Worm (Caenorhabditis elegans): ENCODE data around the gene bus-1.

Gene bus-1

ce11 chrV:9051100-9051499 lies 26.5 kb upstream of the bus-1 start, which contains the start of gene C25E10.7:
C25E10.7 (minus strand) TSS chrV:9051200.
- TF ChIP-seq dao-5 (tag; optimal IDR thresholded peaks at IDR 0.05): no peak
- TF ChIP-seq W03F9.2 (tag; optimal IDR thresholded peaks at IDR 0.05): no peak
- no peak for TF ChIP-seq him-1 (tag; optimal IDR thresholded peaks at IDR 0.05)

- no peak for TF ChIP-seq W03F9.2 (tag; optimal IDR thresholded peaks at IDR 0.05)
These were observed 24.7 kb upstream of the bus-1 start for ce11 chrV:9049271-9049670.

DNA sequence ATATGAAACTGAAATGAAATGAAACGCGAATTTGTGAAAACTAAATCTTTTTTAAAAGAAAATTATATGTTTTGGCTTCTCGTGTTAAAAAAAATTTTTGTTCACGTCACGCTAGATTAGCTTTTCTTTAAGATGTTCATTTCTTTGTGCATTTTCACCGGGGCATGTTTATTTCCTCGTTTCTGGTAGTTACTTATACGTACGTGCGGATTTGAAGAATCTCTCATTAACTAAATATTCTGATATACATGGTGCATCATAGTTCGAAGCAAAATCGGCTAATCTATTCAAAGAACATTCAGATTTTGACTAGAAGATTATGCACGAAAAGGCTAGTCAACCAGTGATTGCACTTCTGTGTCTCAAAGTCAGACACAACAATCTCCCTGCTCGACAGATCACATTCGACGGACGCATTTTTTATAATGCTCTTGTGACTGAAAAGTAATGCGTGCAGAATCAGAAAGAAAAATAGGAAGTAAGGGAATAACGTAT lies 23.0 kb upstream of the bus-1 start, which contains the start of gene C25E10.17:
TSS of gene C25E10.17 (minus strand) at position 51 of the 495 bp plus-strand sequence.
- TF ChIP-seq W03F9.2 (tag; optimal IDR thresholded peaks at IDR 0.05) (no peak), dao-5 (tag; optimal IDR thresholded peaks at IDR 0.05) (no peak)

DNA sequence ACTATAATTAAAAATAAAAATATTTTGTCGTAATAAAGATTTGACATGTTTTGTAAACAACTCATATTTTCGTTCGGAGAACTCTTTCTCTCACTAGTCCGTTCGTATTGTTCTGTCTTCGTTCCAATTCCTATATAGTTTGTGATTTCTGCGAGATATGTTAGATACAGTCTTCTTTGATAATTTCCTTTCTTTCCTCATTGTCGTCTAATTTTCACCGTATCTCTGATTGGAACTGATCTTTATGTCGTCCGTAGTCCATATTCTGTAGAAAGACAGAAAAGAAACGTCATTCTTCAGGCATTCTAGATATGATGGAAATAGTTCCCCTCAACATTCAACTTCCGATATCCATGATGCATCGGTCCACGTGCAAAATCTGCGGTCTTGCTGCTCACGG lies 20.3 kb upstream of the bus-1 start, which contains the start of gene nhr-30:
TSS of gene nhr-30 (plus strand) at position 301 of the 400 bp plus-strand sequence.
- TF ChIP-seq dao-5 (tag; optimal IDR thresholded peaks at IDR 0.05): no peak
- TF ChIP-seq W03F9.2 (tag; optimal IDR thresholded peaks at IDR 0.05): no peak
- TF ChIP-seq him-1 (tag; optimal IDR thresholded peaks at IDR 0.05): no peak

DNA sequence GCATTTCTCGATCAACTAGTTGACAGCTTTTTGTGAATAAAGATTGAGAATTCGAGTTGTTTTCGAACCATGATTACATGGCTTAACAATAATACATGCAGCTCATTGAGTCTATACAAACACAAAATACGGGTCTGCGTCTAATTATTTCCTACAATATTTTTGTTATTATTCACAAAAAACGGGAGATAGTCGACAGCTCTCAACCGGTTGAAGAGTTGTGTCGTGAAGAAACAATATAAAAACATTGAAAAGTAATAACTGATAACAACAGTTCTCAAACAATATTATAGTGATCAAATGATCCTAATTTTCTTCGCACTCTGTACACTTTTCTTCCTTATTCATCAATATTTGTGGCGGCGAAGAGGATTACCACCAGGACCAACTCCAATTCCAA lies 16.4 kb upstream of the bus-1 start, which contains the start of gene cyp-33B1:
TSS of gene cyp-33B1 (plus strand) at position 301 of the 400 bp plus-strand sequence.
- no peak for TF ChIP-seq W03F9.2 (tag; optimal IDR thresholded peaks at IDR 0.05)
- no peak for TF ChIP-seq him-1 (tag; optimal IDR thresholded peaks at IDR 0.05)
- TF ChIP-seq dao-5 (tag; optimal IDR thresholded peaks at IDR 0.05): no peak

DNA sequence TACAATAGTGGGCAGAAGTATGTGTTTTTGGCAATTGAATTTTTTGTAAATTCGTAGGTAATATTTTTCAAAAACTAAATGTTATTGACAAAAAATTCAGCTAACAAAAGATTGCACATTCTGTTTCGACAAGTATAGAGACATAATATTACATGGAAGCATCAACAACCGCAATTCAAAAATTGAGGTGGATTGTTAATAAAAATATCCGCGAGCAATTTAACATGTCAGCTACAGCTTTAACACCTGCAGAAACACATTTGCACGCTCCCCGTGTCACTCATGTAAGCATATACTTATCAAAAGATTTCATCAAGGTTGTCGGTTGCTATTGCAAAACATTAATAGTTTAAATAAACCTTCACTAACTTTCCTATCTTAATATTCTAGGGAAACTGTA lies 11.1 kb upstream of the bus-1 start, which contains the start of gene srsx-34:
TSS of gene srsx-34 (plus strand) at position 301 of the 400 bp plus-strand sequence.
- TF ChIP-seq him-1 (tag; optimal IDR thresholded peaks at IDR 0.05) (no peak), dao-5 (tag; optimal IDR thresholded peaks at IDR 0.05) (no peak), W03F9.2 (tag; optimal IDR thresholded peaks at IDR 0.05) (no peak)

ce11 chrV:9033267-9033666 lies 8.7 kb upstream of the bus-1 start, which contains the start of gene C25E10.4:
C25E10.4 (plus strand) TSS chrV:9033567.
- TF ChIP-seq dao-5 (tag; optimal IDR thresholded peaks at IDR 0.05) (no peak), W03F9.2 (tag; optimal IDR thresholded peaks at IDR 0.05) (no peak), him-1 (tag; optimal IDR thresholded peaks at IDR 0.05) (no peak)

DNA sequence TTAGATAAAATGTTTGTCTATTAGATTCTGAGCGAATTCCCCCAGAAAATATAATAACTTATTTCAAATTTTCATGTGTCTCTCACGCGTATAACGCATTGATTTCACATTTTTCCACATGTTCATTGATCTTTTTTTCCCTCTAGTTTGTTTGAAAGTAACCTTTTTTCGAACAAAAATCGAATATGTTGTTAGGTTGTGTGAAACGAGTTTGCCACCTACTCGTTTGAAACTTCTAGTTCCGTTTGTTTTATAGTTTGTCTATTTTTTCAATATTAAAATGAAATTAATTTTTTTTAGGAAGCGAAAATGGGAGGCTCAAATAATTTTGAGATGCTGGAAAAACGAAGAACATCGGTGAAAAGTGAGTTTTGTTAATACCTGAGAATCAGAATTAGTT lies 5.6 kb upstream of the bus-1 start, which contains the start of gene C25E10.5:
TSS of gene C25E10.5 (plus strand) at position 301 of the 400 bp plus-strand sequence.
- TF ChIP-seq dao-5 (tag; optimal IDR thresholded peaks at IDR 0.05): no peak
- TF ChIP-seq W03F9.2 (tag; optimal IDR thresholded peaks at IDR 0.05): no peak
- TF ChIP-seq him-1 (tag; optimal IDR thresholded peaks at IDR 0.05): no peak

DNA sequence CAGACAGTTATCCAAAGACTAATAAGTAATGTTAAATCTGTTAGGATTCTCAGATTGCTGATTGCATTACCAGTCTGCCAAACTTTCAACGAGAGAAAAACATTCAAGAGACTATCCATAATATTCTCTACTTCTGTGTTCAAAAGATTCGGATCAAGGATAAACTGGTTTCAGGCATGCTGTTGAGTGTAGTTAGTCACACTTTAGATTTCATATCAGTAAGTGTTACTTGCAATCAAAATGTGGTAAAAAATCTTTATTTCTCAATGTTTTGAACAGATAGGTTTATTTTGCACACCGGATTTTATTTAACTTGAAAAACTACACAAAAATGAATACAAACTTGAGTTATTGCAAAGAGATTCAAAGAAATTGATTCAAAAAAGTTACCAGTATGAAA lies 2.5 kb downstream of the bus-1 start, which contains the start of gene oac-41:
TSS of gene oac-41 (minus strand) at position 101 of the 400 bp plus-strand sequence.
- no peak for TF ChIP-seq dao-5 (tag; optimal IDR thresholded peaks at IDR 0.05)
- TF ChIP-seq him-1 (tag; optimal IDR thresholded peaks at IDR 0.05): no peak
- TF ChIP-seq W03F9.2 (tag; optimal IDR thresholded peaks at IDR 0.05): no peak

DNA sequence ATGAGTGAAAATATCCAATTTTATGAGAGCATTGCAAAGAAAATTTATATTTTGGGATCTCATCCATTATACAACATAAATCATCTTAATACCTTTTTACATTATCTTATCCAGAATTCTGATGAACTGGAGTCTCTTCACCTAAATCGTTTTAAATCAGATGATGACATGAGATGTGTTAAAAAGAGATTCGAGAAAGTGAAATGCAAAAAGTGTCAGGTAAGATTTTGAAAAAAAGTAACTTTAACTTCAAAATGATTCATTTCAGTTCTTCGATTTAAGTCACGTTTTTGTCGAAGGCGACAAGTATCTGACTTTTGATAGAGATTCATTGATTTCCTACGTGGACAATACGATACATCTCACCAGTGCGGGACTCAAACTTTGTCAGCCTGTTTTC lies 5.7 kb downstream of the bus-1 start:
- TF ChIP-seq W03F9.2 (tag; optimal IDR thresholded peaks at IDR 0.05): no peak
- TF ChIP-seq him-1 (tag; optimal IDR thresholded peaks at IDR 0.05): no peak
- no peak for TF ChIP-seq dao-5 (tag; optimal IDR thresholded peaks at IDR 0.05)

DNA sequence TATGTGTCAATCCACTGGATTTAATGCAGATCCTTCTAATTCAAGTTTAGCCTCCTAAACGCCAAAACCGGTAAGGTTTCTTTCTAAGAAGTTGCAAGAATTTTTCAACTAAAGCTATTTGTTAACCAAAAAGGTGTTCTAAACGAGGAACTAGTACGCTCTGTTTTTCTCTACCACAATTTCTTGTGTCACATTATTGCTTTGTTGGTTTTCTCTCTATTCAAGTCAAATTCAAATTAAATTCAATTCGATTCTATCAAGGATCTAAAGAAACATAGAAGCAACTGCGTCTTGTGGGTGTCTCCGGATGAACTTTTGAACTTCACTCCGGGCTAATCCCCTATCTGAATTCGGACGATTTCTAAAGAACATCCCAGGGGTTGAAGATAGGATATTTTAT lies 8.1 kb downstream of the bus-1 start, which contains the start of gene oac-40:
TSS of gene oac-40 (plus strand) at position 301 of the 400 bp plus-strand sequence.
- TF ChIP-seq dao-5 (tag; optimal IDR thresholded peaks at IDR 0.05) (no peak), him-1 (tag; optimal IDR thresholded peaks at IDR 0.05) (no peak), W03F9.2 (tag; optimal IDR thresholded peaks at IDR 0.05) (no peak)

- TF ChIP-seq dao-5 (tag; optimal IDR thresholded peaks at IDR 0.05) (no peak), W03F9.2 (tag; optimal IDR thresholded peaks at IDR 0.05) (no peak)
These were observed 9.1 kb downstream of the bus-1 start, which contains the start of gene srt-18 for ce11 chrV:9015540-9015939. srt-18 (minus strand) TSS chrV:9015640.

DNA sequence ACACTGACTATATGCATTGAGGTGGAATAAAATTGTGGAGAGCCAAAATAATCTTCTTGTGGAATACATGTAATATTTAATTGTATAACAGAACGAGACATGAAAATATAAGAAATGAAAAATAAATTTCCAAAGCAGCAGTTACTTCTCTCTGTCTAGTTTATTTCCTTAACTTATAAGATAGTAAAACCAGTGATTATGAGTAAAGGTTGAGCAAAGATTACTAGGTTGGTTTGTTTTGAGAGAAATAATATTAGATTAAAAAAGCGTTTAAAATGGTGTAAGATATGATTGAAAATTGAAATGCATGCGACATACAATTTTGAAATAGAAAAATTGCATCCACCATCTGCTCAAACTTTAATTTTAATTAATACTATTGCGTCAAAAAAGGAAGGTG lies 10.8 kb downstream of the bus-1 start, which contains the start of gene srh-201:
TSS of gene srh-201 (minus strand) at position 101 of the 400 bp plus-strand sequence.
- TF ChIP-seq dao-5 (tag; optimal IDR thresholded peaks at IDR 0.05): no peak

- TF ChIP-seq him-1 (tag; optimal IDR thresholded peaks at IDR 0.05): no peak
- no peak for TF ChIP-seq dao-5 (tag; optimal IDR thresholded peaks at IDR 0.05)
- TF ChIP-seq W03F9.2 (tag; optimal IDR thresholded peaks at IDR 0.05): no peak
These were observed 15.4 kb downstream of the bus-1 start, which contains the start of gene srx-2 for ce11 chrV:9009175-9009574. srx-2 (plus strand) TSS chrV:9009475.

DNA sequence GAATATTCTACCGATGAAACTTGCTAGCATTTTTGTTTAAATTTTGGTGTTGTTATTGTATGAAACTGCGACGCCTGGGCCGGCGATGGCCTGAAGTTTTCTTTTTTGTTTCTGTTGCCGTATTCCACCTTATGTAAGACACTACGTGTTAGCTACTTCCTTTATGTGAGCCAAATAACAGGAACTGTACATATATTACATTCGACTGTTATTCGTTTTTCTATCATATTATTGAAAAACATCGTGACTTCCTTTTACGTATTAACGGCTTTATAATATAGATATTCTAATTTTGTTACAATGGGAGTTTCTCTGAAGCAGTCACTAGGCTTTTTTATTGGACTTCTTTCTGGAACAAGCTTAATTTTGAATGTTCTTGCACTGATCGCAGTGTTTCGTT lies 19.4 kb downstream of the bus-1 start, which contains the start of gene srx-3:
TSS of gene srx-3 (plus strand) at position 301 of the 400 bp plus-strand sequence.
- TF ChIP-seq W03F9.2 (tag; optimal IDR thresholded peaks at IDR 0.05) (no peak), him-1 (tag; optimal IDR thresholded peaks at IDR 0.05) (no peak), dao-5 (tag; optimal IDR thresholded peaks at IDR 0.05) (no peak)

Data from whole organism, L4/young adult.